Fruit fly (Drosophila melanogaster) whole organism, pupa: Measurements from ENCODE around the gene CG9389.

Experiments
- CG10348 ChIP-seq: fragments of 200-800 bp; sonication (Bioruptor generic); IDR thresholded peaks from 2 replicates; pipeline ENCODE4 v1.3.6; 2022; ENCODE audit warnings: missing biosample characterization, missing genetic modification characterization
- CG12605 ChIP-seq: fragments of 200-800 bp; sonication (Bioruptor generic); IDR thresholded peaks from 2 replicates; pipeline ENCODE4 v1.3.6; 2022; ENCODE audit warnings: missing biosample characterization, missing genetic modification characterization
- CG17806 ChIP-seq: fragments of 200-800 bp; sonication (Bioruptor generic); optimal IDR thresholded peaks from 2 replicates; lab custom pipeline; 2018; ENCODE audit warnings: missing biosample characterization, mild to moderate bottlenecking, missing genetic modification characterization, moderate library complexity
- D1 ChIP-seq: fragments of 200-800 bp; sonication (Bioruptor generic); optimal IDR thresholded peaks from 2 replicates; lab custom pipeline; 2018; ENCODE audit warnings: missing biosample characterization, mild to moderate bottlenecking, missing genetic modification characterization, moderate library complexity
- EcR ChIP-seq: fragments of 200-800 bp; sonication (Bioruptor generic); optimal IDR thresholded peaks from 3 replicates; lab custom pipeline; 2019; ENCODE audit warnings: missing biosample characterization, missing genetic modification characterization, mild to moderate bottlenecking, moderate library complexity, missing genetic modification reagents
- fd96Ca ChIP-seq: fragments of 200-800 bp; sonication (Bioruptor generic); IDR thresholded peaks from 3 replicates; pipeline ENCODE4 v1.3.6; 2022; ENCODE audit warnings: missing biosample characterization, missing genetic modification characterization

dm6 chr3L:21319313-21319907, 49.0 kb upstream of the CG9389 start:
- TF ChIP-seq CG12605 (no peak), CG10348 (no peak), EcR (GFP tag; lab: Kevin White, UChicago) (no peak), D1 (tag; lab: Kevin White, UChicago) (no peak), fd96Ca (GFP tag; lab: Robert Waterston, UW) (no peak), CG17806 (no peak)
